Worm (Caenorhabditis elegans) whole organism, young adult: ENCODE measurements around the gene T01H3.3.

Experiments
- B0336.3 ChIP-seq: fragments of 200-800 bp; sonication (Bioruptor generic); IDR thresholded peaks from 2 replicates; pipeline ENCODE4 v1.3.6; 2022; ENCODE audit warnings: missing genetic modification characterization, missing compliant biosample characterization
- F37B4.10 ChIP-seq: fragments of 200-800 bp; sonication (Bioruptor generic); IDR thresholded peaks from 2 replicates; pipeline ENCODE4 v1.3.6; 2022; ENCODE audit warnings: missing genetic modification characterization, missing compliant biosample characterization
- F39B2.1 ChIP-seq: fragments of 200-800 bp; sonication (Bioruptor generic); IDR thresholded peaks from 2 replicates; pipeline ENCODE4 v1.3.6; 2022; ENCODE audit warnings: missing genetic modification reagents, missing genetic modification characterization, missing compliant biosample characterization
- T26A5.8 ChIP-seq: sonication (generic microtip); optimal IDR thresholded peaks from 2 replicates; lab custom pipeline; 2016; ENCODE audit warnings: missing genetic modification characterization, missing compliant biosample characterization
- Y79H2A.3 ChIP-seq: fragments of 200-800 bp; sonication (Bioruptor generic); conservative IDR thresholded peaks from 2 replicates; pipeline ENCODE4 v1.3.6; 2022; ENCODE audit warnings: missing genetic modification reagents, missing genetic modification characterization, missing compliant biosample characterization
- akir-1 ChIP-seq: fragments of 200-800 bp; sonication (Bioruptor generic); optimal IDR thresholded peaks from 2 replicates; lab custom pipeline; 2018; ENCODE audit warnings: mild to moderate bottlenecking, missing genetic modification characterization, moderate library complexity, missing compliant biosample characterization
- ama-1 ChIP-seq, 3 experiments: fragments of 150-350 bp in 1 of 3; sonication (generic microtip) in 2 of 3; optimal IDR thresholded peaks; 2 replicates each; lab custom pipeline; 2014 to 2018; ENCODE audit warnings: missing biosample characterization in 2 of 3, missing genetic modification characterization in 2 of 3, missing genetic modification reagents in 2 of 3
- attf-3 ChIP-seq: fragments of 200-800 bp; sonication (Bioruptor generic); conservative IDR thresholded peaks from 2 replicates; pipeline ENCODE4 v1.3.6; 2022; ENCODE audit warnings: missing genetic modification reagents, missing genetic modification characterization, missing compliant biosample characterization
- attf-6 ChIP-seq: fragments of 200-800 bp; sonication (Bioruptor generic); IDR thresholded peaks from 2 replicates; pipeline ENCODE4 v1.3.6; 2022; ENCODE audit warnings: missing genetic modification reagents, missing genetic modification characterization, missing compliant biosample characterization
- ceh-100 ChIP-seq: fragments of 200-800 bp; sonication (Bioruptor generic); IDR thresholded peaks from 2 replicates; pipeline ENCODE4 v1.3.6; 2022; ENCODE audit warnings: missing genetic modification reagents, missing genetic modification characterization, missing compliant biosample characterization
- ceh-79 ChIP-seq: sonication (generic microtip); optimal IDR thresholded peaks from 2 replicates; lab custom pipeline; 2017; ENCODE audit warnings: mild to moderate bottlenecking, missing genetic modification characterization, missing compliant biosample characterization
- chd-7 ChIP-seq: sonication (generic microtip); optimal IDR thresholded peaks from 2 replicates; lab custom pipeline; 2016; ENCODE audit warnings: mild to moderate bottlenecking, missing genetic modification characterization, moderate library complexity, missing compliant biosample characterization
- die-1 ChIP-seq: sonication (generic microtip); optimal IDR thresholded peaks from 2 replicates; lab custom pipeline; 2016; ENCODE audit warnings: missing genotype, mild to moderate bottlenecking, missing genetic modification characterization, missing compliant biosample characterization
- dpff-1 ChIP-seq: sonication (generic microtip); optimal IDR thresholded peaks from 2 replicates; lab custom pipeline; 2017; ENCODE audit warnings: mild to moderate bottlenecking, missing genetic modification characterization, missing compliant biosample characterization
- dpl-1 ChIP-seq: fragments of 150-350 bp; optimal IDR thresholded peaks from 2 replicates; lab custom pipeline; 2014; ENCODE audit warnings: missing biosample characterization, missing genetic modification reagents, missing genetic modification characterization
- efl-1 ChIP-seq: fragments of 150-350 bp; optimal IDR thresholded peaks from 2 replicates; lab custom pipeline; 2014; ENCODE audit warnings: missing biosample characterization, missing genetic modification reagents, missing genetic modification characterization
- gei-17 ChIP-seq: fragments of 200-800 bp; sonication (Bioruptor generic); optimal IDR thresholded peaks from 2 replicates; lab custom pipeline; 2018; ENCODE audit warnings: mild to moderate bottlenecking, missing genetic modification characterization, missing compliant biosample characterization
- lin-40 ChIP-seq: sonication (generic microtip); optimal IDR thresholded peaks from 2 replicates; lab custom pipeline; 2016; ENCODE audit warnings: missing genetic modification characterization, mild to moderate bottlenecking, missing compliant biosample characterization, missing genotype, missing genetic modification reagents
- lsl-1 ChIP-seq: fragments of 200-800 bp; sonication (Bioruptor generic); optimal IDR thresholded peaks from 2 replicates; lab custom pipeline; 2018; ENCODE audit warnings: mild to moderate bottlenecking, missing genetic modification characterization, moderate library complexity, missing compliant biosample characterization
- madf-6 ChIP-seq: fragments of 200-800 bp; sonication (Bioruptor generic); IDR thresholded peaks from 2 replicates; pipeline ENCODE4 v1.3.6; 2022; ENCODE audit warnings: missing genetic modification reagents, missing genetic modification characterization, missing compliant biosample characterization
- nfya-1 ChIP-seq: sonication (generic microtip); optimal IDR thresholded peaks from 2 replicates; lab custom pipeline; 2017; ENCODE audit warnings: antibody characterized with exemption, missing compliant biosample characterization, missing genetic modification characterization, borderline replicate concordance; ENCODE audit not compliant: insufficient read depth
- nfya-2 ChIP-seq: fragments of 200-800 bp; sonication (Bioruptor generic); IDR thresholded peaks from 2 replicates; pipeline ENCODE4 v1.3.6; 2022; ENCODE audit warnings: missing genetic modification reagents, missing genetic modification characterization, missing compliant biosample characterization
- nhr-179 ChIP-seq: sonication (generic microtip); optimal IDR thresholded peaks from 2 replicates; lab custom pipeline; 2016; ENCODE audit warnings: mild to moderate bottlenecking, missing genetic modification characterization, missing compliant biosample characterization
- nhr-27 ChIP-seq: fragments of 200-800 bp; sonication (Bioruptor generic); optimal IDR thresholded peaks from 2 replicates; lab custom pipeline; 2018; ENCODE audit warnings: mild to moderate bottlenecking, missing genetic modification characterization, moderate library complexity, missing compliant biosample characterization
- nhr-90 ChIP-seq: sonication (generic microtip); optimal IDR thresholded peaks from 2 replicates; lab custom pipeline; 2016; ENCODE audit warnings: missing genotype, mild to moderate bottlenecking, missing genetic modification characterization, missing compliant biosample characterization
- pha-4 ChIP-seq: fragments of 150-350 bp; sonication (generic microtip); optimal IDR thresholded peaks from 2 replicates; lab custom pipeline; 2014; ENCODE audit warnings: missing biosample characterization, missing genetic modification reagents, missing genetic modification characterization
- repo-1 ChIP-seq: sonication (generic microtip); optimal IDR thresholded peaks from 2 replicates; lab custom pipeline; 2017; ENCODE audit warnings: mild to moderate bottlenecking, missing genetic modification characterization, missing compliant biosample characterization
- snpc-1.1 ChIP-seq: sonication (generic microtip); optimal IDR thresholded peaks from 2 replicates; lab custom pipeline; 2017; ENCODE audit warnings: missing genetic modification characterization, mild to moderate bottlenecking, missing compliant biosample characterization, antibody characterized with exemption, moderate library complexity, missing genotype, missing genetic modification reagents; ENCODE audit not compliant: insufficient read depth
- somi-1 ChIP-seq: fragments of 200-800 bp; sonication (Bioruptor generic); optimal IDR thresholded peaks from 2 replicates; lab custom pipeline; 2018; ENCODE audit warnings: mild to moderate bottlenecking, missing genetic modification characterization, missing compliant biosample characterization
- tbp1 ChIP-seq: fragments of 200-800 bp; sonication (Bioruptor generic); optimal IDR thresholded peaks from 2 replicates; lab custom pipeline; 2018; ENCODE audit warnings: mild to moderate bottlenecking, missing genetic modification characterization, missing compliant biosample characterization
- unc-130 ChIP-seq: sonication (generic microtip); optimal IDR thresholded peaks from 2 replicates; lab custom pipeline; 2016; ENCODE audit warnings: missing genetic modification reagents, missing genetic modification characterization, missing compliant biosample characterization
- zim-3 ChIP-seq: sonication (generic microtip); optimal IDR thresholded peaks from 2 replicates; lab custom pipeline; 2017; ENCODE audit warnings: mild to moderate bottlenecking, missing genetic modification characterization, moderate library complexity, missing compliant biosample characterization
- ztf-18 ChIP-seq: sonication (generic microtip); optimal IDR thresholded peaks from 2 replicates; lab custom pipeline; 2016; ENCODE audit warnings: missing genotype, mild to moderate bottlenecking, missing genetic modification characterization, missing compliant biosample characterization
- ztf-25 ChIP-seq: fragments of 200-800 bp; sonication (Bioruptor generic); IDR thresholded peaks from 2 replicates; pipeline ENCODE4 v1.3.6; 2022; ENCODE audit warnings: missing genetic modification reagents, missing genetic modification characterization, missing compliant biosample characterization
- ztf-28 ChIP-seq: fragments of 200-800 bp; sonication (Bioruptor generic); IDR thresholded peaks from 2 replicates; pipeline ENCODE4 v1.3.6; 2022; ENCODE audit warnings: missing genetic modification reagents, missing genetic modification characterization, missing compliant biosample characterization

Gene T01H3.3

DNA sequence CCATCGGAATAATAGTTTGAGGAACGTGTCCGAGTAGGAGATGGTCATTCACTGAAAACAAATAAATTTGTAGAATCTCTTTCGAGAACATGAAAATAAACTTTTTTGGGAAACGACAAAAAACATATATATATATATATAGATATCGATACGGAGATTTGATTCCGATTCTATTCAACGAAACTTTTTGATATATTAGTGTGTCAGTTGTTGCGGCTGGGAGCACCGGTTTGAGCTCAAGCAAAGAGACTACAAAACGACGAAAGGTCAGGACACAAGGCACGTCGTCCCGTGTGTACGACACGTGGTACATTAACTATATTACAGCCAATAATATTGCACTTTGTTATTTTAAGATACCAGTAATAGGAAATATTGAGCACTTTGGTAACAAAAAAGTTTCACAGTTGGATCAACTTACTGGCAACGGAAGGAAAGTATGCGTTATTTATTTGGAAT is 33.9 kb upstream of the T01H3.3 start, which contains the start of gene best-23:
Gene best-23, minus strand, starts transcription at position 51 of the 459 bp plus-strand sequence.
- TF ChIP-seq snpc-1.1 (no peak), zim-3 (tag; lab: Kevin White, UChicago) (no peak), somi-1 (no peak), die-1 (tag; lab: Kevin White, UChicago) (no peak), pha-4 (no peak), ceh-79 (tag; lab: Kevin White, UChicago) (no peak), madf-6 (GFP tag; lab: Robert Waterston, UW) (no peak), chd-7 (tag; lab: Kevin White, UChicago) (no peak), ceh-100 (GFP tag; lab: Robert Waterston, UW) (no peak), unc-130 (no peak), F39B2.1 (GFP tag; lab: Robert Waterston, UW) (no peak), nfya-1 (tag; lab: Kevin White, UChicago) (no peak), nfya-2 (GFP tag; lab: Robert Waterston, UW) (no peak), nhr-179 (tag; lab: Kevin White, UChicago) (no peak), repo-1 (tag; lab: Kevin White, UChicago) (no peak), efl-1 (GFP tag; lab: Kevin White, UChicago) (no peak), gei-17 (GFP tag; lab: Kevin White, UChicago) (no peak)

DNA sequence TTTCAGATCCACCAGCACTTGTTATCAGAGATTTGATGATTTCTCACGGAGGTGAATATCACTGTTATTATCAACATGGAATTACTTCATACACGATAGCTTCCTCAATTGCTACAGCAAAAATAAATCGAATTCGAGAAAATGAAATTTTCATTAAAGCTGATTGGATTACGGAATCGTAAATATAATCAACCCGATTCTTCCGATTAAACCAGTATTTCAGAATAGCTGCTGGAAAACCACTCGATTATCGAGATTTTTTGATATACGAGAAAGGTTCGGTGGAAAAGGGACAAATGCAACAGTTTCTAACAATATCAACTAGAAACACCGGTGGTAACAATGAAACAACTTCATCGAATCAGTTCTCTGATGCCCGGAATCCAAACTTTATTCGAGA is 28.3 kb upstream of the T01H3.3 start:
- no peak for TF ChIP-seq F37B4.10
- no peak for TF ChIP-seq nhr-27 (tag; lab: Kevin White, UChicago)
- TF ChIP-seq nfya-1 (tag; lab: Kevin White, UChicago) = no peak
- TF ChIP-seq ama-1 (optimal IDR thresholded peaks at IDR 0.05; lab: Kevin White, UChicago) = no peak
- TF ChIP-seq ama-1 (GFP tag; optimal IDR thresholded peaks at IDR 0.05; lab: Kevin White, UChicago) = no peak

DNA sequence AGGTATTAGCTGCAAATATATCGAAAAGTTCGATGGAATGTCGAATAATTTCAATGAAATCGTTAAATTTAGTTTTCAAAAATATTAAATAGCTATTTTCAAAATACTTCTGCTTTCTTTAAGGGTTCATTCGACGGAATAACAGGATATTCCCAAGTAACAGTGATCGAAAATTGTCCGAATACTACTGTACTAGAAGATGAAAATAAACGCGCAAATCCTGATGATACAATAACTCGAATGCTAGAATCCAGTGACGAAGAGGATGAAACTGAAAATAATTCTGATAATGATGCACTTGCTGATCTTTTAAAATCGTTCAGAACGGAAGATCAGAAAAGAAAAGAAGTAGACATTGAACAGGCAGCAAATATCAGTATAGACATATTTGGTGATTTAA is 27.1 kb upstream of the T01H3.3 start:
- no peak for TF ChIP-seq T26A5.8 (tag; lab: Kevin White, UChicago)
- no peak for TF ChIP-seq lin-40 (tag; lab: Kevin White, UChicago)
- no peak for TF ChIP-seq dpl-1
- TF ChIP-seq ztf-25 (GFP tag; lab: Robert Waterston, UW) = no peak
- TF ChIP-seq ztf-28 (GFP tag; lab: Robert Waterston, UW) = no peak
- TF ChIP-seq akir-1 (GFP tag; lab: Kevin White, UChicago) = no peak
- no peak for TF ChIP-seq ama-1 (optimal IDR thresholded peaks at IDR 0.05; lab: Kevin White, UChicago)
- no peak for TF ChIP-seq ama-1 (GFP tag; optimal IDR thresholded peaks at IDR 0.05; lab: Kevin White, UChicago)
- TF ChIP-seq lsl-1 (GFP tag; lab: Kevin White, UChicago) = no peak
- TF ChIP-seq attf-3 (GFP tag; lab: Robert Waterston, UW) = no peak
- no peak for TF ChIP-seq tbp1 (GFP tag; lab: Kevin White, UChicago)
- no peak for TF ChIP-seq somi-1
- no peak for TF ChIP-seq B0336.3 (GFP tag; lab: Robert Waterston, UW)
- no peak for TF ChIP-seq dpff-1 (tag; lab: Kevin White, UChicago)
- no peak for TF ChIP-seq nhr-90
- no peak for TF ChIP-seq ztf-18 (tag; lab: Kevin White, UChicago)
- no peak for TF ChIP-seq Y79H2A.3
- TF ChIP-seq attf-6 = no peak
- TF ChIP-seq nfya-2 (GFP tag; lab: Robert Waterston, UW) = no peak
